Fruit fly (Drosophila melanogaster) S2 (cell line): Measurements from ENCODE around the gene Ssl1.
A peak's percentile ranks its signal among the peaks of the same experiment; 100 is the strongest.

Experiments
- CG8478 ChIP-seq: fragments of >200 bp; optimal IDR thresholded peaks from 2 replicates; lab custom pipeline; 2018
- CTCF ChIP-seq, 2 experiments: fragments of >200 bp; optimal IDR thresholded peaks; 2 replicates each; lab custom pipeline; 2018

Ssl1 gene

dm6 chr3L:22886939-22887338 lies 8.1 kb downstream of the Ssl1 start:
- TF ChIP-seq CG8478 (lab: Kevin White, UChicago) (no peak), CTCF (optimal IDR thresholded peaks at IDR 0.05; lab: Kevin White, UChicago) (no peak)

dm6 chr3L:22887677-22888076 lies 8.8 kb downstream of the Ssl1 start:
- TF ChIP-seq CTCF (optimal IDR thresholded peaks at IDR 0.05; lab: Kevin White, UChicago) = no peak
- no peak for TF ChIP-seq CG8478 (lab: Kevin White, UChicago)

dm6 chr3L:22888591-22889258 lies 9.8 kb downstream of the Ssl1 start:
- TF ChIP-seq CG8478 (lab: Kevin White, UChicago) (no peak), CTCF (optimal IDR thresholded peaks at IDR 0.05; lab: Kevin White, UChicago) (no peak)

- TF ChIP-seq CG8478 (lab: Kevin White, UChicago) (no peak), CTCF (optimal IDR thresholded peaks at IDR 0.05; lab: Kevin White, UChicago) (no peak)
Measured at dm6 chr3L:22890024-22890423, 11.1 kb downstream of the Ssl1 start.

dm6 chr3L:22891009-22891408 lies 12.1 kb downstream of the Ssl1 start:
- no peak for TF ChIP-seq CTCF (optimal IDR thresholded peaks at IDR 0.05; lab: Kevin White, UChicago)
- no peak for TF ChIP-seq CG8478 (lab: Kevin White, UChicago)

- TF ChIP-seq CG8478 (lab: Kevin White, UChicago) (no peak), CTCF (optimal IDR thresholded peaks at IDR 0.05; lab: Kevin White, UChicago) (peak; percentile 0 to 31)
Measured at dm6 chr3L:22894689-22895283, 15.9 kb downstream of the Ssl1 start.

dm6 chr3L:22898444-22898843 lies 19.6 kb downstream of the Ssl1 start, which contains the start of gene CG11131:
TSS of gene CG11131 (plus strand) at chr3L:22898744.
- TF ChIP-seq CG8478 (lab: Kevin White, UChicago) (no peak), CTCF (optimal IDR thresholded peaks at IDR 0.05; lab: Kevin White, UChicago) (no peak)

- TF ChIP-seq CTCF (optimal IDR thresholded peaks at IDR 0.05; lab: Kevin White, UChicago) (no peak), CG8478 (lab: Kevin White, UChicago) (no peak)
Measured at dm6 chr3L:22901612-22902011, 22.7 kb downstream of the Ssl1 start, which contains the start of gene BoYb. TSS of gene BoYb (plus strand) at chr3L:22901912.

- TF ChIP-seq CG8478 (lab: Kevin White, UChicago) (no peak), CTCF (optimal IDR thresholded peaks at IDR 0.05; lab: Kevin White, UChicago) (no peak)
Measured at dm6 chr3L:22909325-22909904, 30.5 kb downstream of the Ssl1 start.

dm6 chr3L:22909914-22910541 lies 31.1 kb downstream of the Ssl1 start, which contains the start of gene CG12768:
TSS of gene CG12768 (plus strand) at chr3L:22910491.
- no peak for TF ChIP-seq CTCF (optimal IDR thresholded peaks at IDR 0.05; lab: Kevin White, UChicago)
- no peak for TF ChIP-seq CG8478 (lab: Kevin White, UChicago)
